In genomic region chrIV:12545902-12546301, ce11 we compare ENCODE assay signal across 2 worm cellular contexts.
TF ChIP-seq lines count a peak whose summit lies in the region.

No protein-coding gene starts in this region.

TF ChIP-seq in whole organism, early embryonic, 17 proteins besides CTCF, POLR2A, EP300 and RAD21:
- no peak for TF ChIP-seq scrt-1 (GFP tag; IDR thresholded peaks at IDR 0.05; lab: Robert Waterston, UW)
- peak; percentile 45; the same call in 1 of the 2 replicates for TF ChIP-seq tbx-37 (GFP tag; conservative IDR thresholded peaks at IDR 0.05; lab: Robert Waterston, UW)
- TF ChIP-seq ceh-36 (tag; optimal IDR thresholded peaks at IDR 0.05; lab: Kevin White, UChicago): peak; percentile 71
- peak; percentile 33; the same call in 1 of the 2 replicates for TF ChIP-seq pes-1 (GFP tag; IDR thresholded peaks at IDR 0.05; lab: Robert Waterston, UW)
- TF ChIP-seq hmg-4 (GFP tag; optimal IDR thresholded peaks at IDR 0.05; lab: Kevin White, UChicago): peak; percentile 47
- TF ChIP-seq ama-1 (optimal IDR thresholded peaks at IDR 0.05; lab: Kevin White, UChicago): peak; percentile 71

TF ChIP-seq in whole organism, mixed stage, embryonic, 35 proteins besides CTCF, POLR2A, EP300 and RAD21:
- peak; percentile 58 for TF ChIP-seq cnd-1 (tag; optimal IDR thresholded peaks at IDR 0.05; lab: Kevin White, UChicago)
- TF ChIP-seq lin-13 (tag; optimal IDR thresholded peaks at IDR 0.05; lab: Kevin White, UChicago): no peak
- TF ChIP-seq ham-2 (GFP tag; optimal IDR thresholded peaks at IDR 0.05; lab: Kevin White, UChicago): no peak
- no peak for TF ChIP-seq nhr-28 (tag; optimal IDR thresholded peaks at IDR 0.05; lab: Kevin White, UChicago)
- no peak for TF ChIP-seq ceh-39 (tag; optimal IDR thresholded peaks at IDR 0.05; lab: Kevin White, UChicago)
- TF ChIP-seq flh-1 (GFP tag; optimal IDR thresholded peaks at IDR 0.05; lab: Kevin White, UChicago): no peak
- no peak for TF ChIP-seq mep-1 (tag; optimal IDR thresholded peaks at IDR 0.05; lab: Kevin White, UChicago)
- TF ChIP-seq nhr-76 (tag; optimal IDR thresholded peaks at IDR 0.05; lab: Kevin White, UChicago): no peak
- no peak for TF ChIP-seq lsy-2 (tag; optimal IDR thresholded peaks at IDR 0.05; lab: Kevin White, UChicago)
- TF ChIP-seq unc-120 (tag; optimal IDR thresholded peaks at IDR 0.05; lab: Kevin White, UChicago; ENCODE audit: poor library complexity, severe bottlenecking): no peak
- TF ChIP-seq sptf-1 (tag; optimal IDR thresholded peaks at IDR 0.05; lab: Kevin White, UChicago): no peak
- TF ChIP-seq unc-62 (GFP tag; optimal IDR thresholded peaks at IDR 0.05; lab: Kevin White, UChicago): no peak
- no peak for TF ChIP-seq ces-1 (GFP tag; optimal IDR thresholded peaks at IDR 0.05; lab: Kevin White, UChicago)
- no peak for TF ChIP-seq pha-4 (tag; optimal IDR thresholded peaks at IDR 0.05; lab: Kevin White, UChicago)
- TF ChIP-seq ceh-43 (GFP tag; optimal IDR thresholded peaks at IDR 0.05; lab: Kevin White, UChicago): peak; percentile 47
- TF ChIP-seq nhr-2 (tag; optimal IDR thresholded peaks at IDR 0.05; lab: Kevin White, UChicago): no peak
- TF ChIP-seq lin-32 (GFP tag; optimal IDR thresholded peaks at IDR 0.05; lab: Kevin White, UChicago): no peak
- no peak for TF ChIP-seq elt-3 (tag; optimal IDR thresholded peaks at IDR 0.05; lab: Kevin White, UChicago)
- TF ChIP-seq drap-1 (GFP tag; optimal IDR thresholded peaks at IDR 0.05; lab: Kevin White, UChicago): no peak
- no peak for TF ChIP-seq snpc-4 (tag; optimal IDR thresholded peaks at IDR 0.05; lab: Kevin White, UChicago)
- TF ChIP-seq tbx-8 (GFP tag; optimal IDR thresholded peaks at IDR 0.05; lab: Kevin White, UChicago): no peak
- no peak for TF ChIP-seq hlh-1 (tag; optimal IDR thresholded peaks at IDR 0.05; lab: Kevin White, UChicago)
- no peak for TF ChIP-seq elt-1 (tag; optimal IDR thresholded peaks at IDR 0.05; lab: Kevin White, UChicago; ENCODE audit: borderline replicate concordance, insufficient read depth)
- TF ChIP-seq sem-2 (GFP tag; optimal IDR thresholded peaks at IDR 0.05; lab: Kevin White, UChicago): no peak
- peak; percentile 44 for TF ChIP-seq ceh-83 (GFP tag; optimal IDR thresholded peaks at IDR 0.05; lab: Kevin White, UChicago)
- peak; percentile 97 for TF ChIP-seq zip-8 (tag; optimal IDR thresholded peaks at IDR 0.05; lab: Kevin White, UChicago)
- no peak for TF ChIP-seq blmp-1 (tag; optimal IDR thresholded peaks at IDR 0.05; lab: Kevin White, UChicago)
- TF ChIP-seq mab-5 (tag; optimal IDR thresholded peaks at IDR 0.05; lab: Kevin White, UChicago): no peak
- TF ChIP-seq M03D4.4 (tag; optimal IDR thresholded peaks at IDR 0.05; lab: Kevin White, UChicago): no peak
- TF ChIP-seq nhr-237 (tag; optimal IDR thresholded peaks at IDR 0.05; lab: Kevin White, UChicago): no peak
- no peak for TF ChIP-seq unc-39 (tag; optimal IDR thresholded peaks at IDR 0.05; lab: Kevin White, UChicago)
- TF ChIP-seq ztf-11 (tag; optimal IDR thresholded peaks at IDR 0.05; lab: Kevin White, UChicago): no peak
- TF ChIP-seq mls-2 (tag; optimal IDR thresholded peaks at IDR 0.05; lab: Kevin White, UChicago): peak; percentile 46
- TF ChIP-seq bed-3 (GFP tag; optimal IDR thresholded peaks at IDR 0.05; lab: Kevin White, UChicago): no peak
- TF ChIP-seq nhr-12 (tag; optimal IDR thresholded peaks at IDR 0.05; lab: Kevin White, UChicago): no peak
